Fruit fly (Drosophila melanogaster) whole organism, embryonic: ENCODE results near the gene MED28.

Source experiments
- Abd-B ChIP-seq: fragments of 200-800 bp; sonication (Bioruptor generic); optimal IDR thresholded peaks from 2 replicates; lab custom pipeline; 2018; ENCODE audit warnings: missing biosample characterization, mild to moderate bottlenecking, missing genetic modification characterization, moderate library complexity
- CG10565 ChIP-seq: fragments of 200-800 bp; sonication (Bioruptor generic); optimal IDR thresholded peaks from 3 replicates; lab custom pipeline; 2016; ENCODE audit warnings: missing biosample characterization, mild to moderate bottlenecking, missing genetic modification characterization
- CG10654 ChIP-seq: fragments of 200-800 bp; sonication (Bioruptor generic); optimal IDR thresholded peaks from 2 replicates; lab custom pipeline; 2016; ENCODE audit warnings: missing biosample characterization, missing genetic modification characterization
- CG10979 ChIP-seq: fragments of 200-800 bp; sonication (Bioruptor generic); optimal IDR thresholded peaks from 2 replicates; lab custom pipeline; 2018; ENCODE audit warnings: missing biosample characterization, mild to moderate bottlenecking, missing genetic modification characterization, moderate library complexity
- CG12104 ChIP-seq: fragments of 200-800 bp; sonication (Bioruptor generic); optimal IDR thresholded peaks from 3 replicates; lab custom pipeline; 2016; ENCODE audit warnings: missing biosample characterization, missing genetic modification characterization
- CG12155 ChIP-seq: fragments of 200-800 bp; sonication (Bioruptor generic); optimal IDR thresholded peaks from 3 replicates; lab custom pipeline; 2016; ENCODE audit warnings: missing biosample characterization, missing genetic modification characterization
- CG12391 ChIP-seq: fragments of 200-800 bp; sonication (Bioruptor generic); optimal IDR thresholded peaks from 3 replicates; lab custom pipeline; 2018; ENCODE audit warnings: missing biosample characterization, mild to moderate bottlenecking, missing genetic modification characterization, moderate library complexity
- CG13296 ChIP-seq: fragments of 200-800 bp; sonication (Bioruptor generic); optimal IDR thresholded peaks from 3 replicates; lab custom pipeline; 2018; ENCODE audit warnings: missing biosample characterization, mild to moderate bottlenecking, missing genetic modification characterization
- CG13424 ChIP-seq: fragments of 200-800 bp; sonication (Bioruptor generic); optimal IDR thresholded peaks from 2 replicates; lab custom pipeline; 2019; ENCODE audit warnings: missing biosample characterization, mild to moderate bottlenecking, missing genetic modification characterization, moderate library complexity
- CG14441 ChIP-seq: fragments of 200-800 bp; sonication (Bioruptor generic); IDR thresholded peaks from 2 replicates; pipeline ENCODE4 v1.3.6; 2022; ENCODE audit warnings: missing biosample characterization, missing genetic modification characterization
- CG15011 ChIP-seq: fragments of 200-800 bp; sonication (Bioruptor generic); optimal IDR thresholded peaks from 3 replicates; lab custom pipeline; 2018; ENCODE audit warnings: missing biosample characterization, mild to moderate bottlenecking, missing genetic modification characterization
- CG15073 ChIP-seq: fragments of 200-800 bp; sonication (Bioruptor generic); optimal IDR thresholded peaks from 2 replicates; lab custom pipeline; 2016; ENCODE audit warnings: missing biosample characterization, missing genetic modification characterization
- CG17385 ChIP-seq: fragments of 200-800 bp; sonication (Bioruptor generic); optimal IDR thresholded peaks from 3 replicates; lab custom pipeline; 2018; ENCODE audit warnings: missing biosample characterization, mild to moderate bottlenecking, missing genetic modification characterization
- CG17912 ChIP-seq: fragments of 200-800 bp; sonication (Bioruptor generic); optimal IDR thresholded peaks from 2 replicates; lab custom pipeline; 2018; ENCODE audit warnings: missing biosample characterization, mild to moderate bottlenecking, missing genetic modification characterization
- CG1832 ChIP-seq: fragments of 200-800 bp; sonication (Bioruptor generic); optimal IDR thresholded peaks from 2 replicates; lab custom pipeline; 2017; ENCODE audit warnings: missing biosample characterization, mild to moderate bottlenecking, missing genetic modification characterization, inconsistent platforms
- CG2199 ChIP-seq: fragments of 200-800 bp; sonication (Bioruptor generic); IDR thresholded peaks from 3 replicates; pipeline ENCODE4 v1.3.6; 2022; ENCODE audit warnings: missing biosample characterization, missing genetic modification characterization
- CG31441 ChIP-seq: fragments of 200-800 bp; sonication (Bioruptor generic); IDR thresholded peaks from 2 replicates; pipeline ENCODE4 v1.3.6; 2022; ENCODE audit warnings: missing biosample characterization, missing genetic modification characterization
- CG3407 ChIP-seq: fragments of 200-800 bp; sonication (Bioruptor generic); optimal IDR thresholded peaks from 2 replicates; lab custom pipeline; 2018; ENCODE audit warnings: missing biosample characterization, mild to moderate bottlenecking, missing genetic modification characterization
- CG6654 ChIP-seq: fragments of 200-800 bp; sonication (Bioruptor generic); optimal IDR thresholded peaks from 2 replicates; lab custom pipeline; 2017; ENCODE audit warnings: missing biosample characterization, mild to moderate bottlenecking, missing genetic modification characterization
- CG6765 ChIP-seq: fragments of 200-800 bp; sonication (Bioruptor generic); optimal IDR thresholded peaks from 3 replicates; lab custom pipeline; 2017; ENCODE audit warnings: missing biosample characterization, mild to moderate bottlenecking, missing genetic modification characterization
- CG6813 ChIP-seq: fragments of 200-800 bp; sonication (Bioruptor generic); optimal IDR thresholded peaks from 2 replicates; lab custom pipeline; 2017; ENCODE audit warnings: missing biosample characterization, missing genetic modification characterization, mild to moderate bottlenecking, moderate library complexity, missing genetic modification reagents
- CG7271 ChIP-seq: fragments of 200-800 bp; sonication (Bioruptor generic); optimal IDR thresholded peaks from 2 replicates; lab custom pipeline; 2018; ENCODE audit warnings: missing biosample characterization, mild to moderate bottlenecking, missing genetic modification characterization, moderate library complexity
- CG7372 ChIP-seq: fragments of 200-800 bp; sonication (Bioruptor generic); IDR thresholded peaks from 2 replicates; pipeline ENCODE4 v1.3.6; 2022; ENCODE audit warnings: missing biosample characterization, missing genetic modification characterization
- CG8388 ChIP-seq: fragments of 200-800 bp; sonication (Bioruptor generic); optimal IDR thresholded peaks from 2 replicates; lab custom pipeline; 2019; ENCODE audit warnings: missing biosample characterization, mild to moderate bottlenecking, missing genetic modification characterization, moderate library complexity
- CoRest ChIP-seq: fragments of 200-800 bp; sonication (Bioruptor generic); optimal IDR thresholded peaks from 3 replicates; lab custom pipeline; 2018; ENCODE audit warnings: missing biosample characterization, mild to moderate bottlenecking, missing genetic modification characterization, moderate library complexity
- Doc2 ChIP-seq: fragments of 200-800 bp; sonication (Bioruptor generic); IDR thresholded peaks from 2 replicates; pipeline ENCODE4 v1.3.6; 2022; ENCODE audit warnings: missing biosample characterization, missing genetic modification characterization
- Drgx ChIP-seq: fragments of 200-800 bp; sonication (Bioruptor generic); IDR thresholded peaks from 2 replicates; pipeline ENCODE4 v1.3.6; 2022; ENCODE audit warnings: missing biosample characterization, missing genetic modification characterization
- HHEX ChIP-seq: fragments of 200-800 bp; sonication (Bioruptor generic); optimal IDR thresholded peaks from 3 replicates; lab custom pipeline; 2017; ENCODE audit warnings: missing biosample characterization, mild to moderate bottlenecking, missing genetic modification characterization, missing genetic modification reagents
- MBD-R2 ChIP-seq: fragments of 200-800 bp; sonication (Bioruptor generic); IDR thresholded peaks from 2 replicates; pipeline ENCODE4 v1.3.6; 2022; ENCODE audit warnings: missing biosample characterization, missing genetic modification characterization
- Max ChIP-seq: fragments of 200-800 bp; sonication (Bioruptor generic); optimal IDR thresholded peaks from 2 replicates; lab custom pipeline; 2016; ENCODE audit warnings: missing biosample characterization, mild to moderate bottlenecking, missing genetic modification characterization
- Oaz ChIP-seq: fragments of 200-800 bp; sonication (Bioruptor generic); IDR thresholded peaks from 2 replicates; pipeline ENCODE4 v1.3.6; 2022; ENCODE audit warnings: missing biosample characterization, missing genetic modification characterization
- Sox100B ChIP-seq: fragments of 200-800 bp; sonication (Bioruptor generic); optimal IDR thresholded peaks from 3 replicates; lab custom pipeline; 2018; ENCODE audit warnings: missing biosample characterization, mild to moderate bottlenecking, missing genetic modification characterization
- Vsx1 ChIP-seq: fragments of 200-800 bp; sonication (Bioruptor generic); optimal IDR thresholded peaks from 2 replicates; lab custom pipeline; 2017; ENCODE audit warnings: missing biosample characterization, mild to moderate bottlenecking, missing genetic modification characterization, missing genetic modification reagents
- dmrt99B ChIP-seq: fragments of 200-800 bp; sonication (Bioruptor generic); optimal IDR thresholded peaks from 2 replicates; lab custom pipeline; 2018; ENCODE audit warnings: missing biosample characterization, mild to moderate bottlenecking, missing genetic modification characterization, moderate library complexity
- dpn ChIP-seq, 2 experiments: fragments of 200-800 bp; sonication (Bioruptor generic); optimal IDR thresholded peaks; 3 replicates each; lab custom pipeline; 2016; ENCODE audit warnings: missing biosample characterization in 2 of 2, missing genetic modification characterization in 2 of 2
- fd3F ChIP-seq: fragments of 200-800 bp; sonication (Bioruptor generic); optimal IDR thresholded peaks from 2 replicates; lab custom pipeline; 2018; ENCODE audit warnings: missing biosample characterization, mild to moderate bottlenecking, missing genetic modification characterization, moderate library complexity
- fd64A ChIP-seq: fragments of 200-800 bp; sonication (Bioruptor generic); optimal IDR thresholded peaks from 3 replicates; lab custom pipeline; 2018; ENCODE audit warnings: missing biosample characterization, mild to moderate bottlenecking, missing genetic modification characterization
- fd96Cb ChIP-seq: fragments of 200-800 bp; sonication (Bioruptor generic); optimal IDR thresholded peaks from 2 replicates; lab custom pipeline; 2018; ENCODE audit warnings: missing biosample characterization, mild to moderate bottlenecking, missing genetic modification characterization, moderate library complexity
- fru ChIP-seq: fragments of >200 bp; optimal IDR thresholded peaks from 2 replicates; lab custom pipeline; 2017
- maf-S ChIP-seq: fragments of 200-800 bp; sonication (Bioruptor generic); optimal IDR thresholded peaks from 2 replicates; lab custom pipeline; 2016; ENCODE audit warnings: missing biosample characterization, missing genetic modification characterization
- oc ChIP-seq: fragments of 200-800 bp; sonication (Bioruptor generic); optimal IDR thresholded peaks from 2 replicates; lab custom pipeline; 2018; ENCODE audit warnings: missing biosample characterization, mild to moderate bottlenecking, missing genetic modification characterization, moderate library complexity
- pum ChIP-seq: fragments of 200-800 bp; sonication (Bioruptor generic); optimal IDR thresholded peaks from 2 replicates; lab custom pipeline; 2016; ENCODE audit warnings: missing biosample characterization, missing genetic modification characterization
- ranshi ChIP-seq: fragments of 200-800 bp; sonication (Bioruptor generic); IDR thresholded peaks from 2 replicates; pipeline ENCODE4 v1.3.6; 2022; ENCODE audit warnings: missing biosample characterization, missing genetic modification characterization
- schlank ChIP-seq: fragments of 200-800 bp; sonication (Bioruptor generic); optimal IDR thresholded peaks from 2 replicates; lab custom pipeline; 2018; ENCODE audit warnings: missing biosample characterization, mild to moderate bottlenecking, missing genetic modification characterization
- so ChIP-seq: fragments of 200-800 bp; sonication (Bioruptor generic); IDR thresholded peaks from 3 replicates; pipeline ENCODE4 v1.3.6; 2022; ENCODE audit warnings: missing biosample characterization, missing genetic modification characterization
- stc ChIP-seq: fragments of 200-800 bp; sonication (Bioruptor generic); IDR thresholded peaks from 2 replicates; pipeline ENCODE4 v1.3.6; 2022; ENCODE audit warnings: missing biosample characterization, missing genetic modification characterization
- tin ChIP-seq: fragments of 200-800 bp; sonication (Bioruptor generic); optimal IDR thresholded peaks from 3 replicates; lab custom pipeline; 2016; ENCODE audit warnings: missing biosample characterization, missing genetic modification characterization
- trh ChIP-seq: fragments of 200-800 bp; sonication (Bioruptor generic); optimal IDR thresholded peaks from 2 replicates; lab custom pipeline; 2016; ENCODE audit warnings: missing biosample characterization, missing genetic modification characterization
- unc-4 ChIP-seq: fragments of 200-800 bp; sonication (Bioruptor generic); IDR thresholded peaks from 2 replicates; pipeline ENCODE4 v1.3.6; 2022; ENCODE audit warnings: missing biosample characterization, missing genetic modification characterization; ENCODE audit not compliant: partially characterized antibody
- vvl ChIP-seq: fragments of 200-800 bp; sonication (Bioruptor generic); IDR thresholded peaks from 2 replicates; pipeline ENCODE4 v1.3.6; 2022; ENCODE audit warnings: missing biosample characterization, missing genetic modification characterization

The MED28 gene

dm6 chr3R:25489116-25489515 lies 12.3 kb downstream of the MED28 start (continued):
- TF ChIP-seq HHEX (GFP tag; lab: Kevin White, UChicago) (peak; percentile 46), maf-S (GFP tag; lab: Kevin White, UChicago) (no peak), CG10654 (peak; percentile 39), unc-4 (no peak), stc (GFP tag; lab: Robert Waterston, UW) (peak; percentile 59), schlank (tag; lab: Kevin White, UChicago) (no peak), Vsx1 (peak; percentile 31), CG10565 (no peak), fru (lab: Kevin White, UChicago) (no peak), CG12391 (tag; lab: Kevin White, UChicago) (peak; percentile 58), Drgx (GFP tag; lab: Robert Waterston, UW) (peak; percentile 73), CG31441 (peak; percentile 78), pum (GFP tag; lab: Kevin White, UChicago) (no peak), Sox100B (peak; percentile 79), CG12155 (GFP tag; lab: Kevin White, UChicago) (peak; percentile 5), CG13424 (tag; lab: Kevin White, UChicago) (peak; percentile 36), oc (no peak), CG3407 (peak; percentile 46), CG6813 (GFP tag; lab: Kevin White, UChicago) (no peak), dmrt99B (peak; percentile 81), CG6765 (GFP tag; lab: Kevin White, UChicago) (no peak), Oaz (GFP tag; lab: Robert Waterston, UW) (no peak), trh (GFP tag; lab: Kevin White, UChicago) (no peak), CG17385 (GFP tag; lab: Kevin White, UChicago) (peak; percentile 51), CG2199 (GFP tag; lab: Robert Waterston, UW) (0 out of 3 replicates have a peak, but pooled peaks have one; percentile 26), so (GFP tag; lab: Robert Waterston, UW) (peak; percentile 54; the same call in 1 of the 3 replicates), fd96Cb (tag; lab: Kevin White, UChicago) (peak; percentile 43), CG8388 (peak; percentile 58), CG7271 (tag; lab: Kevin White, UChicago) (peak; percentile 21), CG15073 (GFP tag; lab: Kevin White, UChicago) (no peak), ranshi (peak; percentile 63), Max (GFP tag; lab: Kevin White, UChicago) (peak; percentile 29), fd64A (peak; percentile 47), CG12104 (GFP tag; lab: Kevin White, UChicago) (peak; percentile 68), CG6654 (peak; percentile 7), fd3F (GFP tag; lab: Kevin White, UChicago) (no peak), CG15011 (peak; percentile 39), CG7372 (GFP tag; lab: Robert Waterston, UW) (0 out of 2 replicates have a peak, but pooled peaks have one; percentile 9), MBD-R2 (no peak; the same call in 1 of the 2 replicates), CG1832 (GFP tag; lab: Kevin White, UChicago) (no peak), Doc2 (GFP tag; lab: Robert Waterston, UW) (no peak), Abd-B (GFP tag; lab: Kevin White, UChicago) (peak; percentile 51), CG13296 (GFP tag; lab: Kevin White, UChicago) (peak; percentile 61), vvl (peak; percentile 71), CoRest (peak; percentile 36), dpn (GFP tag; optimal IDR thresholded peaks at IDR 0.05; lab: Kevin White, UChicago) (peak in 1 of 2 experiments; percentile 37), CG17912 (GFP tag; lab: Kevin White, UChicago) (no peak), tin (peak; percentile 59), CG14441 (GFP tag; lab: Robert Waterston, UW) (peak; percentile 55; the same call in 1 of the 2 replicates), CG10979 (tag; lab: Kevin White, UChicago) (peak; percentile 67)
